Worm (Caenorhabditis elegans) whole organism, L4/young adult: ENCODE results near the gene sre-40.

Experiments
- W03F9.2 ChIP-seq: fragments of 150-350 bp; optimal IDR thresholded peaks from 2 replicates; lab custom pipeline; 2014; ENCODE audit warnings: missing biosample characterization, missing genetic modification characterization
- dao-5 ChIP-seq: sonication (generic microtip); optimal IDR thresholded peaks from 2 replicates; lab custom pipeline; 2016; ENCODE audit warnings: missing genotype, missing genetic modification characterization, moderate library complexity, missing compliant biosample characterization
- him-1 ChIP-seq: sonication (generic microtip); optimal IDR thresholded peaks from 2 replicates; lab custom pipeline; 2016; ENCODE audit warnings: missing genotype, missing genetic modification reagents, missing genetic modification characterization, missing compliant biosample characterization

The sre-40 gene

ce11 chrII:4683693-4684092 lies at the start of gene sre-40:
Gene sre-40, minus strand, starts transcription at chrII:4683793.
- no peak for TF ChIP-seq dao-5 (tag; lab: Kevin White, UChicago)
- TF ChIP-seq him-1 (tag; lab: Kevin White, UChicago), result no peak
- no peak for TF ChIP-seq W03F9.2 (tag; lab: Kevin White, UChicago)

- TF ChIP-seq him-1 (tag; lab: Kevin White, UChicago), result no peak
- no peak for TF ChIP-seq W03F9.2 (tag; lab: Kevin White, UChicago)
- TF ChIP-seq dao-5 (tag; lab: Kevin White, UChicago), result no peak
Measured at ce11 chrII:4729733-4730132, 46.1 kb upstream of the sre-40 start, which contains the start of gene F41C3.7. Gene F41C3.7, plus strand, starts transcription at chrII:4730033.

ce11 chrII:4728687-4729086 lies 45.1 kb upstream of the sre-40 start:
- TF ChIP-seq dao-5 (tag; lab: Kevin White, UChicago) (no peak), him-1 (tag; lab: Kevin White, UChicago) (no peak), W03F9.2 (tag; lab: Kevin White, UChicago) (peak; percentile 29)

ce11 chrII:4727769-4728168 lies 44.2 kb upstream of the sre-40 start, which contains the start of gene ttr-41:
Gene ttr-41, minus strand, starts transcription at chrII:4727869.
- TF ChIP-seq him-1 (tag; lab: Kevin White, UChicago) (no peak), W03F9.2 (tag; lab: Kevin White, UChicago) (no peak), dao-5 (tag; lab: Kevin White, UChicago) (no peak)

ce11 chrII:4726750-4727384 lies 43.3 kb upstream of the sre-40 start:
- TF ChIP-seq dao-5 (tag; lab: Kevin White, UChicago) (no peak), W03F9.2 (tag; lab: Kevin White, UChicago) (no peak), him-1 (tag; lab: Kevin White, UChicago) (no peak)

- TF ChIP-seq W03F9.2 (tag; lab: Kevin White, UChicago) (peak; percentile 54), him-1 (tag; lab: Kevin White, UChicago) (no peak), dao-5 (tag; lab: Kevin White, UChicago) (no peak)
Measured at ce11 chrII:4726120-4726519, 42.5 kb upstream of the sre-40 start, which contains the start of gene F10G7.10. Gene F10G7.10, minus strand, starts transcription at chrII:4726264.

ce11 chrII:4715676-4716075 lies 32.1 kb upstream of the sre-40 start, which contains the start of gene F41C3.8:
Gene F41C3.8, plus strand, starts transcription at chrII:4716046.
- TF ChIP-seq W03F9.2 (tag; lab: Kevin White, UChicago) (no peak), him-1 (tag; lab: Kevin White, UChicago) (no peak), dao-5 (tag; lab: Kevin White, UChicago) (no peak)

ce11 chrII:4710813-4711212 lies 27.2 kb upstream of the sre-40 start:
- TF ChIP-seq dao-5 (tag; lab: Kevin White, UChicago) (no peak), him-1 (tag; lab: Kevin White, UChicago) (no peak), W03F9.2 (tag; lab: Kevin White, UChicago) (no peak)

ce11 chrII:4710120-4710519 lies 26.5 kb upstream of the sre-40 start, which contains the start of gene tag-151:
Gene tag-151, plus strand, starts transcription at chrII:4710277.
- TF ChIP-seq W03F9.2 (tag; lab: Kevin White, UChicago), result no peak
- TF ChIP-seq dao-5 (tag; lab: Kevin White, UChicago), result no peak
- no peak for TF ChIP-seq him-1 (tag; lab: Kevin White, UChicago)

- no peak for TF ChIP-seq him-1 (tag; lab: Kevin White, UChicago)
- TF ChIP-seq W03F9.2 (tag; lab: Kevin White, UChicago), result peak; percentile 88
Measured at ce11 chrII:4706359-4706871, 22.8 kb upstream of the sre-40 start, which contains the start of the genes F10G7.9 and tsn-1. Gene F10G7.9, minus strand, starts transcription at chrII:4706485. Gene tsn-1, plus strand, starts transcription at chrII:4706821.

- TF ChIP-seq dao-5 (tag; lab: Kevin White, UChicago) (no peak), W03F9.2 (tag; lab: Kevin White, UChicago) (no peak)
Measured at ce11 chrII:4703011-4703410, 19.4 kb upstream of the sre-40 start.

- peak; percentile 8 for TF ChIP-seq W03F9.2 (tag; lab: Kevin White, UChicago)
- peak; percentile 34 for TF ChIP-seq him-1 (tag; lab: Kevin White, UChicago)
Measured at ce11 chrII:4701482-4702119, 18.0 kb upstream of the sre-40 start, which contains the start of gene unc-85. Gene unc-85, plus strand, starts transcription at chrII:4702069.

ce11 chrII:4698266-4698771 lies 14.7 kb upstream of the sre-40 start, which contains the start of the genes rpn-5 and scc-1:
Gene rpn-5, minus strand, starts transcription at chrII:4698427.
Gene scc-1, plus strand, starts transcription at chrII:4698721.
- TF ChIP-seq W03F9.2 (tag; lab: Kevin White, UChicago) (peak; percentile 61), him-1 (tag; lab: Kevin White, UChicago) (no peak), dao-5 (tag; lab: Kevin White, UChicago) (no peak)
